Fruit fly (Drosophila melanogaster): ENCODE results near the gene aay.

Gene aay

dm6 chr3L:9426656-9427294 is 3.7 kb downstream of the aay start, which contains the start of the genes Atat and Shc (continued):
- TF ChIP-seq Fer2 (tag; optimal IDR thresholded peaks at IDR 0.05) (peak; percentile 99), pan (optimal IDR thresholded peaks at IDR 0.05) (no peak), pan (GFP tag; optimal IDR thresholded peaks at IDR 0.05 in 1 of 2, IDR thresholded peaks at IDR 0.05 in 1 of 2) (peak in 1 of 2 experiments; percentile 99), sima (GFP tag; optimal IDR thresholded peaks at IDR 0.05) (peak; percentile 98), Side (GFP tag; optimal IDR thresholded peaks at IDR 0.05) (peak; percentile 99), Lpt (GFP tag; optimal IDR thresholded peaks at IDR 0.05) (no peak), CG3163 (GFP tag; optimal IDR thresholded peaks at IDR 0.05) (peak; percentile 96), lab (GFP tag; optimal IDR thresholded peaks at IDR 0.05) (peak; percentile 99), CG32772 (GFP tag; IDR thresholded peaks at IDR 0.05) (peak; percentile 100), amos (GFP tag; IDR thresholded peaks at IDR 0.05; ENCODE audit: partially characterized antibody) (peak; percentile 88), sr (GFP tag; IDR thresholded peaks at IDR 0.05) (peak; percentile 95), Tbp (GFP tag; optimal IDR thresholded peaks at IDR 0.05) (no peak), Neu2 (GFP tag; optimal IDR thresholded peaks at IDR 0.05; ENCODE audit: borderline replicate concordance) (peak; percentile 97), ind (GFP tag; optimal IDR thresholded peaks at IDR 0.05) (peak; percentile 100), dm (GFP tag; optimal IDR thresholded peaks at IDR 0.05) (peak; percentile 99), CG7357 (GFP tag; IDR thresholded peaks at IDR 0.05) (peak; percentile 98), h (optimal IDR thresholded peaks at IDR 0.05) (no peak), CG1832 (GFP tag; optimal IDR thresholded peaks at IDR 0.05) (peak; percentile 42), H15 (GFP tag; IDR thresholded peaks at IDR 0.05) (peak; percentile 100), Pdp1 (GFP tag; optimal IDR thresholded peaks at IDR 0.05) (peak; percentile 99 to 100), CG17912 (GFP tag; optimal IDR thresholded peaks at IDR 0.05) (peak; percentile 93), lilli (GFP tag; optimal IDR thresholded peaks at IDR 0.05) (peak; percentile 100), crc (GFP tag; optimal IDR thresholded peaks at IDR 0.05) (peak; percentile 98), Mrtf (GFP tag; IDR thresholded peaks at IDR 0.05) (peak; percentile 100), zfh1 (GFP tag; IDR thresholded peaks at IDR 0.05) (peak; percentile 100), Nf-YA (GFP tag; IDR thresholded peaks at IDR 0.05) (peak; percentile 99), org-1 (GFP tag; optimal IDR thresholded peaks at IDR 0.05) (peak; percentile 96), CG8765 (GFP tag; IDR thresholded peaks at IDR 0.05) (peak; percentile 99), kni (GFP tag; optimal IDR thresholded peaks at IDR 0.05) (peak; percentile 85), CG12155 (GFP tag; optimal IDR thresholded peaks at IDR 0.05) (peak; percentile 99), CG9876 (GFP tag; optimal IDR thresholded peaks at IDR 0.05) (peak; percentile 100), CG2678 (tag; optimal IDR thresholded peaks at IDR 0.05) (peak; percentile 98), CG3407 (GFP tag; optimal IDR thresholded peaks at IDR 0.05) (peak; percentile 92), D19A (tag; optimal IDR thresholded peaks at IDR 0.05) (peak; percentile 89), CG6765 (GFP tag; optimal IDR thresholded peaks at IDR 0.05) (peak; percentile 93), HLH4C (GFP tag; IDR thresholded peaks at IDR 0.05; ENCODE audit: partially characterized antibody) (peak; percentile 87), NC2α (GFP tag; optimal IDR thresholded peaks at IDR 0.05) (peak; percentile 98), CG11695 (GFP tag; IDR thresholded peaks at IDR 0.05) (peak; percentile 97), z (GFP tag; IDR thresholded peaks at IDR 0.05) (peak; percentile 73; the same call in 2 of the 3 replicates), Ada2b (GFP tag; IDR thresholded peaks at IDR 0.05) (peak; percentile 99), CG7745 (tag; optimal IDR thresholded peaks at IDR 0.05) (peak; percentile 47), Opbp (GFP tag; IDR thresholded peaks at IDR 0.05; ENCODE audit: partially characterized antibody) (peak; percentile 89), CG18619 (GFP tag; optimal IDR thresholded peaks at IDR 0.05) (peak; percentile 99), CG1529 (GFP tag; optimal IDR thresholded peaks at IDR 0.05) (peak; percentile 94), nau (GFP tag; optimal IDR thresholded peaks at IDR 0.05) (peak; percentile 95), Atf6 (GFP tag; IDR thresholded peaks at IDR 0.05) (peak; percentile 99), MESR4 (GFP tag; optimal IDR thresholded peaks at IDR 0.05) (peak; percentile 69), br (optimal IDR thresholded peaks at IDR 0.05) (no peak), CG12391 (tag; optimal IDR thresholded peaks at IDR 0.05) (peak; percentile 99), pnt (GFP tag; optimal IDR thresholded peaks at IDR 0.05) (peak; percentile 100), inv (GFP tag; IDR thresholded peaks at IDR 0.05; ENCODE audit: partially characterized antibody) (peak; percentile 93)

Measured in whole organism, embryonic.